Worm (Caenorhabditis elegans): ENCODE measurements around the gene clp-10.

DNA sequence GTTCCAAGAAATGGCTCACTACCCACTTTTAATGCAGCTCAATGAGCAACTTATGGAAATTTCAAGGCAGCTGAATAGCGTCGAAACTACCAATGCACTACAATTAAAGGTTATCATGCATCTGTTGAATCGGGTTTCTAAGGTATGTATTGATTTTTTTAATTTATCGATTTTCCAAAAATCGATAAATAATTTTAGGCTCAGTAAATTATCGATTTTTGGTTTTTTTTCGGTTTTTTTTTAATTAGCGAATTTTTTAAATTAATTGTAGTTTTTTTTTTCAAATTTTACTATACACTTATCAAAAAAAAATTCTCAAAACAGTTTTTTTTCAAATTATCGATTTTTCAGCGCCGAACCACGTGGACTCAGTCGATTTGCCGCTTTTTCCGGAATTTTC is 21.2 kb downstream of the clp-10 start:
- TF ChIP-seq mls-2 (tag; optimal IDR thresholded peaks at IDR 0.05) = no peak
- no peak for TF ChIP-seq pha-4 (tag; optimal IDR thresholded peaks at IDR 0.05)
- no peak for TF ChIP-seq nhr-12 (tag; optimal IDR thresholded peaks at IDR 0.05)
- TF ChIP-seq mab-5 (tag; optimal IDR thresholded peaks at IDR 0.05) = no peak
- TF ChIP-seq nhr-237 (tag; optimal IDR thresholded peaks at IDR 0.05) = no peak
- no peak for TF ChIP-seq cnd-1 (tag; optimal IDR thresholded peaks at IDR 0.05)
- TF ChIP-seq unc-62 (GFP tag; optimal IDR thresholded peaks at IDR 0.05) = no peak
- no peak for TF ChIP-seq ztf-11 (tag; optimal IDR thresholded peaks at IDR 0.05)
